Worm (Caenorhabditis elegans): ENCODE data around the gene ser-1.

ser-1 gene

DNA sequence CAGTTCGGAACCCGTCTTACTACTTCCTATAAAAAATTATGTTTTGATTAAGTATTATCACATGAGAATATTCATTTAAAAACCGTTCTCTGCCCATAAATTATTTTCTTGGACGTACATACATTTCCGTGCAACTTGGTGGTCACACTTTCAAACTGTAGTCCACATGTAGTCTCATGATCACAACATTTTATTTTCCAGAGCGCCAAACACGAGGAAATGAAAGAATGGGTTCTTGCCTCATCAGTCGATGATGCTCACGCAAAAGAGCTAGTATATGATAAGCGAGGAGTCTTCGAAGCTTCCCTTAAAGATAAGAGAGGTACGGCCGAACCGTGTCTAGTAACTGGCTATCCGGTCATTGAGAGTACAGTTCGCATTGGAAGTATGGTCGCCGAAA is 29.0 kb upstream of the ser-1 start (continued):
- TF ChIP-seq nhr-41 (GFP tag; IDR thresholded peaks at IDR 0.05) (no peak), pqm-1 (tag; optimal IDR thresholded peaks at IDR 0.05) (peak; percentile 29)

ce11 chrX:16551318-16551717 is 28.2 kb upstream of the ser-1 start:
- TF ChIP-seq pha-4 (GFP tag; IDR thresholded peaks at IDR 0.05) (peak; percentile 71; the same call in 1 of the 2 replicates), pha-4 (tag; optimal IDR thresholded peaks at IDR 0.05) (no peak), spr-1 (tag; optimal IDR thresholded peaks at IDR 0.05) (no peak), madf-5 (GFP tag; IDR thresholded peaks at IDR 0.05) (0 out of 4 replicates have a peak, but pooled peaks of 1 of the 2 experiments have one; percentile 10), ceh-44 (GFP tag; IDR thresholded peaks at IDR 0.05) (no peak), mxl-3 (GFP tag; optimal IDR thresholded peaks at IDR 0.05) (peak; percentile 14), nhr-48 (tag; optimal IDR thresholded peaks at IDR 0.05) (peak; percentile 21), ztf-11 (tag; optimal IDR thresholded peaks at IDR 0.05) (no peak), saeg-2 (GFP tag; IDR thresholded peaks at IDR 0.05) (no peak), lin-39 (tag; optimal IDR thresholded peaks at IDR 0.05) (no peak), lsy-2 (tag; optimal IDR thresholded peaks at IDR 0.05) (no peak), Y48G9A.11 (GFP tag; IDR thresholded peaks at IDR 0.05) (0 out of 2 replicates have a peak, but pooled peaks have one; percentile 15), nhr-25 (tag; optimal IDR thresholded peaks at IDR 0.05; ENCODE audit: borderline replicate concordance, insufficient read depth) (no peak), fos-1 (tag; optimal IDR thresholded peaks at IDR 0.05) (no peak), F49E8.2 (tag; optimal IDR thresholded peaks at IDR 0.05; ENCODE audit: borderline replicate concordance) (no peak), lin-1 (GFP tag; IDR thresholded peaks at IDR 0.05) (peak; percentile 52; the same call in 1 of the 2 replicates), hlh-30 (tag; optimal IDR thresholded peaks at IDR 0.05; ENCODE audit: insufficient read depth) (peak; percentile 64), dpl-1 (GFP tag; optimal IDR thresholded peaks at IDR 0.05) (no peak), zfp-2 (tag; optimal IDR thresholded peaks at IDR 0.05) (no peak), nhr-42 (GFP tag; IDR thresholded peaks at IDR 0.05) (no peak), nhr-102 (tag; optimal IDR thresholded peaks at IDR 0.05) (peak; percentile 54), sdz-12 (GFP tag; optimal IDR thresholded peaks at IDR 0.05) (peak; percentile 42), ZK546.5 (tag; optimal IDR thresholded peaks at IDR 0.05) (no peak), nhr-77 (tag; optimal IDR thresholded peaks at IDR 0.05) (no peak), tag-97 (GFP tag; IDR thresholded peaks at IDR 0.05) (no peak), duxl-1 (tag; optimal IDR thresholded peaks at IDR 0.05; ENCODE audit: poor library complexity) (peak; percentile 24), F26F4.8 (GFP tag; conservative IDR thresholded peaks at IDR 0.05) (0 out of 2 replicates have a peak, but pooled peaks have one; percentile 12), vab-7 (GFP tag; IDR thresholded peaks at IDR 0.05) (peak; percentile 65), lir-3 (tag; optimal IDR thresholded peaks at IDR 0.05) (no peak), zfp-3 (GFP tag; conservative IDR thresholded peaks at IDR 0.05) (no peak), Y105C5A.15 (GFP tag; IDR thresholded peaks at IDR 0.05) (no peak), lin-38 (GFP tag; IDR thresholded peaks at IDR 0.05) (peak; percentile 55), mxl-2 (GFP tag; conservative IDR thresholded peaks at IDR 0.05) (0 out of 2 replicates have a peak, but pooled peaks have one; percentile 32), T20F7.1 (GFP tag; optimal IDR thresholded peaks at IDR 0.05) (no peak), hlh-11 (tag; optimal IDR thresholded peaks at IDR 0.05) (peak; percentile 10), hmg-1.1 (GFP tag; IDR thresholded peaks at IDR 0.05) (peak; percentile 58; the same call in 1 of the 2 replicates), skn-1 (tag; optimal IDR thresholded peaks at IDR 0.05) (no peak), T26A8.4 (GFP tag; IDR thresholded peaks at IDR 0.05) (peak; percentile 75), dve-1 (tag; optimal IDR thresholded peaks at IDR 0.05; ENCODE audit: insufficient read depth) (peak; percentile 43), mes-2 (tag; optimal IDR thresholded peaks at IDR 0.05; ENCODE audit: poor library complexity, severe bottlenecking) (peak; percentile 59), mdl-1 (tag; optimal IDR thresholded peaks at IDR 0.05) (no peak), dmd-8 (GFP tag; IDR thresholded peaks at IDR 0.05) (peak; percentile 79; the same call in 1 of the 2 replicates), attf-4 (tag; optimal IDR thresholded peaks at IDR 0.05) (no peak), F44E2.7 (GFP tag; IDR thresholded peaks at IDR 0.05) (peak; percentile 32; the same call in 1 of the 2 replicates), Y75B8A.6 (GFP tag; IDR thresholded peaks at IDR 0.05) (0 out of 2 replicates have a peak, but pooled peaks have one; percentile 41), zag-1 (tag; optimal IDR thresholded peaks at IDR 0.05) (no peak)

Measured in whole organism, L4 larva.